Worm (Caenorhabditis elegans) whole organism, early embryonic: ENCODE measurements around the gene F23A7.4.
"Not testable (repeated sequence)": the region's sequence is repeated elsewhere in the genome, so short reads cannot be mapped to it uniquely, and the experiment has no call there.

Experiments used
- B0310.2 ChIP-seq: sonication (generic microtip); optimal IDR thresholded peaks from 2 replicates; lab custom pipeline; 2016; ENCODE audit warnings: mild to moderate bottlenecking, missing genetic modification characterization, missing compliant biosample characterization
- F13C5.2 ChIP-seq: sonication (generic microtip); optimal IDR thresholded peaks from 2 replicates; lab custom pipeline; 2017; ENCODE audit warnings: mild to moderate bottlenecking, missing genetic modification characterization, inconsistent platforms, missing compliant biosample characterization
- aly-1 ChIP-seq: sonication (generic microtip); optimal IDR thresholded peaks from 2 replicates; lab custom pipeline; 2016; ENCODE audit warnings: missing genetic modification characterization, missing compliant biosample characterization
- ama-1 ChIP-seq: fragments of 150-350 bp; optimal IDR thresholded peaks from 2 replicates; lab custom pipeline; 2014
- ceh-13 ChIP-seq: fragments of 200-800 bp; sonication (Bioruptor generic); optimal IDR thresholded peaks from 2 replicates; lab custom pipeline; 2018; ENCODE audit warnings: mild to moderate bottlenecking, missing genetic modification characterization, missing compliant biosample characterization
- ceh-36 ChIP-seq: sonication (generic microtip); optimal IDR thresholded peaks from 2 replicates; lab custom pipeline; 2016; ENCODE audit warnings: missing genetic modification characterization, inconsistent platforms, missing compliant biosample characterization
- ets-7 ChIP-seq: sonication (generic microtip); optimal IDR thresholded peaks from 2 replicates; lab custom pipeline; 2016; ENCODE audit warnings: missing genotype, missing genetic modification characterization, missing compliant biosample characterization
- flt-1 ChIP-seq: fragments of 200-800 bp; sonication (Bioruptor generic); IDR thresholded peaks from 2 replicates; pipeline ENCODE4 v1.3.6; 2022; ENCODE audit warnings: missing genetic modification characterization, missing compliant biosample characterization
- hmbx-1 ChIP-seq: sonication (generic microtip); optimal IDR thresholded peaks from 2 replicates; lab custom pipeline; 2016; ENCODE audit warnings: mild to moderate bottlenecking, missing genetic modification characterization, missing compliant biosample characterization
- hmg-4 ChIP-seq: fragments of 200-800 bp; sonication (Bioruptor generic); optimal IDR thresholded peaks from 2 replicates; lab custom pipeline; 2018; ENCODE audit warnings: mild to moderate bottlenecking, missing genetic modification characterization, missing compliant biosample characterization
- hnd-1 ChIP-seq: sonication (generic microtip); optimal IDR thresholded peaks from 2 replicates; lab custom pipeline; 2016; ENCODE audit warnings: missing genetic modification characterization, missing compliant biosample characterization
- pes-1 ChIP-seq: fragments of 200-800 bp; sonication (Bioruptor generic); IDR thresholded peaks from 2 replicates; pipeline ENCODE4 v1.3.6; 2022; ENCODE audit warnings: missing genetic modification reagents, missing genetic modification characterization, missing compliant biosample characterization
- scrt-1 ChIP-seq: fragments of 200-800 bp; sonication (Bioruptor generic); IDR thresholded peaks from 2 replicates; pipeline ENCODE4 v1.3.6; 2022; ENCODE audit warnings: missing genetic modification characterization, missing compliant biosample characterization
- sea-1 ChIP-seq: fragments of 200-800 bp; sonication (Bioruptor generic); conservative IDR thresholded peaks from 2 replicates; pipeline ENCODE4 v1.3.6; 2022; ENCODE audit warnings: missing genetic modification characterization, missing compliant biosample characterization
- tbx-11 ChIP-seq: fragments of 200-800 bp; sonication (Bioruptor generic); IDR thresholded peaks from 2 replicates; pipeline ENCODE4 v1.3.6; 2022; ENCODE audit warnings: missing genetic modification characterization, missing compliant biosample characterization
- tbx-37 ChIP-seq: fragments of 200-800 bp; sonication (Bioruptor generic); conservative IDR thresholded peaks from 2 replicates; pipeline ENCODE4 v1.3.6; 2022; ENCODE audit warnings: missing genetic modification reagents, missing genetic modification characterization, missing compliant biosample characterization
- tra-4 ChIP-seq: sonication (generic microtip); optimal IDR thresholded peaks from 2 replicates; lab custom pipeline; 2017; ENCODE audit warnings: missing genetic modification characterization, missing compliant biosample characterization

The F23A7.4 gene

ce11 chrX:16210518-16210917, 1.9 kb upstream of the F23A7.4 start, which contains the start of gene R11.4:
TSS of gene R11.4 (minus strand) at chrX:16210618.
- no peak for TF ChIP-seq flt-1
- no peak for TF ChIP-seq ama-1 (lab: Kevin White, UChicago)
- TF ChIP-seq tbx-11 = no peak
- no peak for TF ChIP-seq tbx-37 (GFP tag; lab: Robert Waterston, UW)
- TF ChIP-seq pes-1 (GFP tag; lab: Robert Waterston, UW) = no peak
- no peak for TF ChIP-seq ets-7 (tag; lab: Kevin White, UChicago)
- no peak for TF ChIP-seq aly-1 (tag; lab: Kevin White, UChicago)
- TF ChIP-seq ceh-13 = no peak
- TF ChIP-seq hmbx-1 (tag; lab: Kevin White, UChicago) = no peak
- no peak for TF ChIP-seq hnd-1 (tag; lab: Kevin White, UChicago)
- TF ChIP-seq B0310.2 (tag; lab: Kevin White, UChicago) = no peak
- no peak for TF ChIP-seq ceh-36 (tag; lab: Kevin White, UChicago)
- TF ChIP-seq tra-4 (tag; lab: Kevin White, UChicago) = no peak
- TF ChIP-seq hmg-4 (GFP tag; lab: Kevin White, UChicago) = no peak
- TF ChIP-seq sea-1 = no peak
- TF ChIP-seq F13C5.2 (tag; lab: Kevin White, UChicago) = no peak
- TF ChIP-seq scrt-1 = no peak

- not testable (repeated sequence) for TF ChIP-seq tra-4, ceh-36, B0310.2 (tag; lab: Kevin White, UChicago)
Observed at ce11 chrX:16213073-16213472, 667 bp downstream of the F23A7.4 start, which contains the start of gene F23A7.8. TSS of gene F23A7.8 (plus strand) at chrX:16213373.

ce11 chrX:16217108-16217507, 4.7 kb downstream of the F23A7.4 start, which contains the start of gene F23A7.1:
TSS of gene F23A7.1 (plus strand) at chrX:16217408.
- TF ChIP-seq sea-1 (no peak), hnd-1 (tag; lab: Kevin White, UChicago) (no peak), ceh-36 (tag; lab: Kevin White, UChicago) (no peak), flt-1 (no peak), aly-1 (tag; lab: Kevin White, UChicago) (no peak), tbx-11 (no peak), ets-7 (tag; lab: Kevin White, UChicago) (no peak), B0310.2 (tag; lab: Kevin White, UChicago) (no peak), pes-1 (GFP tag; lab: Robert Waterston, UW) (no peak), F13C5.2 (tag; lab: Kevin White, UChicago) (no peak)

DNA sequence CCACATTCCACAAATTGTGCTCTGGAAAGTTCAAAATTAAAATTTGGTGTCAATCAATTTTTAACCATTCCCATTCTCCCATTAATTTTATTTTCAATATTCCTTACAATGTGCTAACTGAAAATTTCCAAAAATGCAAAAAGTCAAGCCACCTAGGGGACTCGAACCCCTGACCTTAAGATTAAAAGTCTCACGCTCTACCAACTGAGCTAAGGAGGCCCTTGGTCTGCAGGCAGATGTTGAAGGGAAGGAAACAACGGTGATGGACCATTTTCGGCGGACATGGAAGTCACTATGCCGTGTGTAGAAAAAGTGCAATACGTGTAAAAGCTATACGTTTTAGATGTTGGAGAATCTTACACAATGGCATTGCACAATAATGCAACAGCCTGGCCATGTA, 5.3 kb downstream of the F23A7.4 start:
- peak; percentile 54; the same call in 1 of the 2 replicates for TF ChIP-seq pes-1 (GFP tag; lab: Robert Waterston, UW)
- TF ChIP-seq ceh-13 = peak; percentile 7
- TF ChIP-seq ets-7 (tag; lab: Kevin White, UChicago) = no peak
- no peak for TF ChIP-seq aly-1 (tag; lab: Kevin White, UChicago)

- no peak for TF ChIP-seq hnd-1 (tag; lab: Kevin White, UChicago)
- no peak for TF ChIP-seq flt-1
Observed at ce11 chrX:16218306-16218705, 5.9 kb downstream of the F23A7.4 start.

ce11 chrX:16219710-16220109, 7.3 kb downstream of the F23A7.4 start, which contains the start of gene F23A7.3:
TSS of gene F23A7.3 (plus strand) at chrX:16220010.
- not testable (repeated sequence) for TF ChIP-seq ceh-36 (tag; lab: Kevin White, UChicago); hmg-4 (GFP tag; lab: Kevin White, UChicago); flt-1

DNA sequence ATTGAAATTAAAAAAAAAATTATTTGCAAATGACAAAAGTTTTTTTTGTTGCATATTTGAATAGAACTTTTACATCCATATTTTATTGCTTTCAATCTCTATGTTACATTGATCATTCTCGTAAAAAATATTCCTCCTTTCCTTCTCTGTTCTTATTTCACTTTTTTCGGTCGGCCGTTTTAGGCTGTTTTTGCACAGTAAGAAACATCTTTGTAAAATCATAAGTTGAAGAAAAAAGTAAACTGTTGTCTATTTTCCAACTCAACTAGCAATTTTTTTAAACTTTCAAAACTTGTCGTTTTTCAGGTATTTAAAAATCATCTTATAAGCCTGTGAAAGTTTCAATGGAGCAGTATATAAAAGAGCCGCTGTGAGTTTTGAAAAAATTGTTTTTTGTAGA, 16.2 kb downstream of the F23A7.4 start, which contains the start of gene F23A7.5:
F23A7.5 (plus strand) TSS at position 301 of the 400 bp plus-strand sequence.
- TF ChIP-seq ceh-36 (tag; lab: Kevin White, UChicago) (no peak), F13C5.2 (tag; lab: Kevin White, UChicago) (no peak), B0310.2 (tag; lab: Kevin White, UChicago) (no peak), flt-1 (no peak), tra-4 (tag; lab: Kevin White, UChicago) (no peak), hmg-4 (GFP tag; lab: Kevin White, UChicago) (no peak), ceh-13 (no peak), tbx-37 (GFP tag; lab: Robert Waterston, UW) (no peak)

DNA sequence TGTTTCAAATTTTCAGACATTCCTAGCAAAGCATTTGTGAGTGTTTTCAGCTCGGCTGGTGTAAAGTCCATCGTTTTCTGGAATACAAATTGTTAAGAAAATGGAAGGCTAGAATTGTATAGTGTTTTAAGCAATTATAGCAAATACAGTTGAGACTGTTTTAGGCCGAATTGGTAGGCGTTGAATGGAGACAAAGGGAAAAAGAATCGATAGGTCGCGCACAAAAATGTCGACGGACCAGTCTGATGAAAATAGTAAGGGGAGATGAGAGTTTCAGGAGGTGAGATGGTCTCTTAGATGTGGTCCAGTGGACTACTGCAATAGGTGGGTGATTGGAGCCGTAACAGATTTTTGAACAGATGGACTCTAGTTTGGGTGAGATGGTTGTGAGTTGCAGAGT, 28.2 kb downstream of the F23A7.4 start:
- TF ChIP-seq tbx-37 (GFP tag; lab: Robert Waterston, UW) = no peak

ce11 chrX:16243129-16243528, 30.7 kb downstream of the F23A7.4 start:
- TF ChIP-seq hnd-1 (tag; lab: Kevin White, UChicago) (no peak), ama-1 (lab: Kevin White, UChicago) (no peak), hmg-4 (GFP tag; lab: Kevin White, UChicago) (no peak), B0310.2 (tag; lab: Kevin White, UChicago) (no peak), sea-1 (no peak), scrt-1 (no peak), tbx-37 (GFP tag; lab: Robert Waterston, UW) (no peak), aly-1 (tag; lab: Kevin White, UChicago) (no peak), ceh-36 (tag; lab: Kevin White, UChicago) (no peak), flt-1 (no peak), hmbx-1 (tag; lab: Kevin White, UChicago) (no peak), ets-7 (tag; lab: Kevin White, UChicago) (no peak), F13C5.2 (tag; lab: Kevin White, UChicago) (no peak), tra-4 (tag; lab: Kevin White, UChicago) (no peak), ceh-13 (no peak), pes-1 (GFP tag; lab: Robert Waterston, UW) (no peak)
